Worm (Caenorhabditis elegans) whole organism, early embryonic: ENCODE data around the gene ras-2.

Experiments
- B0310.2 ChIP-seq: sonication (generic microtip); optimal IDR thresholded peaks from 2 replicates; lab custom pipeline; 2016; ENCODE audit warnings: mild to moderate bottlenecking, missing genetic modification characterization, missing compliant biosample characterization
- F13C5.2 ChIP-seq: sonication (generic microtip); optimal IDR thresholded peaks from 2 replicates; lab custom pipeline; 2017; ENCODE audit warnings: mild to moderate bottlenecking, missing genetic modification characterization, inconsistent platforms, missing compliant biosample characterization
- aly-1 ChIP-seq: sonication (generic microtip); optimal IDR thresholded peaks from 2 replicates; lab custom pipeline; 2016; ENCODE audit warnings: missing genetic modification characterization, missing compliant biosample characterization
- ama-1 ChIP-seq: fragments of 150-350 bp; optimal IDR thresholded peaks from 2 replicates; lab custom pipeline; 2014
- ceh-13 ChIP-seq: fragments of 200-800 bp; sonication (Bioruptor generic); optimal IDR thresholded peaks from 2 replicates; lab custom pipeline; 2018; ENCODE audit warnings: mild to moderate bottlenecking, missing genetic modification characterization, missing compliant biosample characterization
- ceh-36 ChIP-seq: sonication (generic microtip); optimal IDR thresholded peaks from 2 replicates; lab custom pipeline; 2016; ENCODE audit warnings: missing genetic modification characterization, inconsistent platforms, missing compliant biosample characterization
- ets-7 ChIP-seq: sonication (generic microtip); optimal IDR thresholded peaks from 2 replicates; lab custom pipeline; 2016; ENCODE audit warnings: missing genotype, missing genetic modification characterization, missing compliant biosample characterization
- flt-1 ChIP-seq: fragments of 200-800 bp; sonication (Bioruptor generic); IDR thresholded peaks from 2 replicates; pipeline ENCODE4 v1.3.6; 2022; ENCODE audit warnings: missing genetic modification characterization, missing compliant biosample characterization
- hmbx-1 ChIP-seq: sonication (generic microtip); optimal IDR thresholded peaks from 2 replicates; lab custom pipeline; 2016; ENCODE audit warnings: mild to moderate bottlenecking, missing genetic modification characterization, missing compliant biosample characterization
- hmg-4 ChIP-seq: fragments of 200-800 bp; sonication (Bioruptor generic); optimal IDR thresholded peaks from 2 replicates; lab custom pipeline; 2018; ENCODE audit warnings: mild to moderate bottlenecking, missing genetic modification characterization, missing compliant biosample characterization
- hnd-1 ChIP-seq: sonication (generic microtip); optimal IDR thresholded peaks from 2 replicates; lab custom pipeline; 2016; ENCODE audit warnings: missing genetic modification characterization, missing compliant biosample characterization
- pes-1 ChIP-seq: fragments of 200-800 bp; sonication (Bioruptor generic); IDR thresholded peaks from 2 replicates; pipeline ENCODE4 v1.3.6; 2022; ENCODE audit warnings: missing genetic modification reagents, missing genetic modification characterization, missing compliant biosample characterization
- scrt-1 ChIP-seq: fragments of 200-800 bp; sonication (Bioruptor generic); IDR thresholded peaks from 2 replicates; pipeline ENCODE4 v1.3.6; 2022; ENCODE audit warnings: missing genetic modification characterization, missing compliant biosample characterization
- sea-1 ChIP-seq: fragments of 200-800 bp; sonication (Bioruptor generic); conservative IDR thresholded peaks from 2 replicates; pipeline ENCODE4 v1.3.6; 2022; ENCODE audit warnings: missing genetic modification characterization, missing compliant biosample characterization
- tbx-11 ChIP-seq: fragments of 200-800 bp; sonication (Bioruptor generic); IDR thresholded peaks from 2 replicates; pipeline ENCODE4 v1.3.6; 2022; ENCODE audit warnings: missing genetic modification characterization, missing compliant biosample characterization
- tbx-37 ChIP-seq: fragments of 200-800 bp; sonication (Bioruptor generic); conservative IDR thresholded peaks from 2 replicates; pipeline ENCODE4 v1.3.6; 2022; ENCODE audit warnings: missing genetic modification reagents, missing genetic modification characterization, missing compliant biosample characterization
- tra-4 ChIP-seq: sonication (generic microtip); optimal IDR thresholded peaks from 2 replicates; lab custom pipeline; 2017; ENCODE audit warnings: missing genetic modification characterization, missing compliant biosample characterization

The ras-2 gene

DNA sequence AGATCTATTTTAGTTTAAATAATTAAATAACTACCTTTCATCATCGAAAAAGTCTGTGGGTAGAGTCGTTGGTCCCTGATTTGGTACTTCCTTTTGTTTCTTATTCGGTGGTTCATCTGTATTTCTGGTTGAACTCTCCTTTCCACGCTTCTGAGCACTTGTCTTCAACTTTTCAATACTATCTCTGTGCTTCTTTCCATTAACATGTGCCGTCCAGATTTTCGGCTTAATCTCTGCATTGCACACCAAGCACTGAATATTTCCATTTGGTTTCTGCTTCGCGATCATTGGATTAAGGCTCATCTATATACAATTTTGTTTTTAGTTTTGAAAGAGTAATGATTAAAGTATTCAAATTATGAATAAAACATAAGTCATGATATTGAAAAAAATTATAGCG is 40.0 kb downstream of the ras-2 start, which contains the start of gene sel-13:
Gene sel-13 (minus strand): TSS at position 303 of the 400 bp plus-strand sequence.
- TF ChIP-seq flt-1 (GFP tag; lab: Robert Waterston, UW) (no peak), tra-4 (tag; lab: Kevin White, UChicago) (no peak), pes-1 (GFP tag; lab: Robert Waterston, UW) (no peak), ceh-13 (GFP tag; lab: Kevin White, UChicago) (no peak), scrt-1 (GFP tag; lab: Robert Waterston, UW) (no peak), B0310.2 (no peak), ama-1 (lab: Kevin White, UChicago) (no peak), F13C5.2 (no peak), tbx-37 (GFP tag; lab: Robert Waterston, UW) (no peak), sea-1 (no peak), hmbx-1 (no peak)

DNA sequence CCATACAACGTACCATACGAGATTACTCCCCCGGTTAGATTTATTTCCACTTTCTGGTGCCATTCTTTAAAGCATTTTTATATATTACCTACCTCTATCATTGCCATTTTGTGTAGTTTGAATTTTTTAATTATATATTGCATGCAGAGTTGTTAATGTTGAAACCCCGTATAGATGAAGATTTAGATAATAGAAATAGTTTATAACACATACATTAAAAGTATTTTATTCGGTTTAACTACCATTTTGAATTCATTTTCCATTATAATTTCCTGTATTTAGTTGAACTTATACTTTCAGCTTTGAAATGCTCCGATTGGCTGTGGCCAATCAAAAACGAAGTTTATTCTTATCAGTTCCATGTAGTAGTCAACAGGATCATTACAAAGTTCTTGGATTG is 42.1 kb downstream of the ras-2 start, which contains the start of gene dnj-18:
Gene dnj-18 (plus strand): TSS at position 301 of the 400 bp plus-strand sequence.
- TF ChIP-seq tra-4 (tag; lab: Kevin White, UChicago) = no peak
- TF ChIP-seq ama-1 (lab: Kevin White, UChicago) = no peak
- no peak for TF ChIP-seq sea-1
- TF ChIP-seq F13C5.2 = no peak
- no peak for TF ChIP-seq aly-1 (tag; lab: Kevin White, UChicago)
- no peak for TF ChIP-seq ets-7 (tag; lab: Kevin White, UChicago)
- TF ChIP-seq pes-1 (GFP tag; lab: Robert Waterston, UW) = no peak

DNA sequence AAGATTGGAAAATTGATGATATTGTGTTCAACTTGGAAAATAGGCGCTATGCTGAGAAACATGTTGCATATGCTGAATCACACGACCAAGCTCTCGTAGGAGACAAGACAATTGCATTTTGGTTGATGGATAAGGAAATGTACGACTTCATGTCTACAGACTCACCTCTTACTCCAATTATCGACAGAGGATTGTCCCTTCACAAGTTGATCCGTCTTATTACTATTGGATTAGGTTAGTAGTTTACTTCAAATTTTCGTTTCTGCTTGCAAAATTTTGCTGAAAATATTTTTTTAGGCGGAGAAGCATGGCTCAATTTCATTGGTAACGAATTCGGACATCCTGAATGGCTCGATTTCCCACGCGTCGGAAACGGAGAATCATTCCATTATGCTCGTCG is 43.0 kb downstream of the ras-2 start:
- TF ChIP-seq B0310.2 (no peak), sea-1 (no peak), ets-7 (tag; lab: Kevin White, UChicago) (no peak), tbx-37 (GFP tag; lab: Robert Waterston, UW) (no peak), hmbx-1 (no peak), aly-1 (tag; lab: Kevin White, UChicago) (no peak), pes-1 (GFP tag; lab: Robert Waterston, UW) (no peak), F13C5.2 (no peak), tbx-11 (GFP tag; lab: Robert Waterston, UW) (no peak), ceh-36 (tag; lab: Kevin White, UChicago) (no peak), ceh-13 (GFP tag; lab: Kevin White, UChicago) (no peak), hmg-4 (GFP tag; lab: Kevin White, UChicago) (no peak), ama-1 (lab: Kevin White, UChicago) (no peak), hnd-1 (tag; lab: Kevin White, UChicago) (no peak), tra-4 (tag; lab: Kevin White, UChicago) (no peak)

DNA sequence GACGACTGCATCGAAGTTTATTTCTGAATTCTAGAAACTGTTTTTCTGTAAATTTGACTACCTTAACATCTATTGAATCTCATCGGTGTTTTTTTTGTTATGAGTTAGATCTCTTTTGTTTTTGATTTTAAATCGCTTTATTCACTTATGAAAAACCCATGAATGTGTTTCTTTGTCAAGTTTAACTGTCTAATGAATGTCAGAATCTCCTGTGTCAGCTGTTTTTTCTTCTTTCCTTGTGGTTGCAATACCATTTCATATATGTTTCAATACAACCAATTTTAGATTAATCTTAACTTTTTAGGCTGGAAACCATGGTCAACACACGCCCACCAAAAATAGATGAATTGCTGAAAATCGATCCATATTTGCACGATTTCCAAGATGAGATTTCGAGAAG is 44.8 kb downstream of the ras-2 start, which contains the start of gene T04A8.7:
Gene T04A8.7 (plus strand): TSS at position 301 of the 400 bp plus-strand sequence.
- TF ChIP-seq hnd-1 (tag; lab: Kevin White, UChicago) (no peak), scrt-1 (GFP tag; lab: Robert Waterston, UW) (no peak), pes-1 (GFP tag; lab: Robert Waterston, UW) (no peak), tbx-11 (GFP tag; lab: Robert Waterston, UW) (no peak)

DNA sequence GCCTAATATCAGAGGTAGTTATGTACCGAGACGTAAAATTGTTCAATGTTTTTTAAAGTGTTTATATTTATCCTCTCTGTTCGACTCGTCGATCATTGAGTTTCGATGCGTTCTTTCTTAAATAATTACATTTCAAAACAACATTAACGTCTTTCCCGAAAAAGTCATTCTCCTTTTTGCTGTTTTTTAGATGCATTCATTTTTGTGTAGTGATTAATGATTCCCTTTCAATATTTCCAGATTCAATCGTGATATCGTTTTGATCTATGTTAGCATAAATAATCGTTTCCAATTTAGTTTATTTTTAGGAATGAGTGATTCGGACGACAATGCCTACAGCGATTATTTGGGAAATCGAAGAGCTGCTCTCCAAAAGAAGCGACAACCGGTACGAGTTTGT is 46.2 kb downstream of the ras-2 start, which contains the start of gene T04A8.8:
Gene T04A8.8 (plus strand): TSS at position 301 of the 400 bp plus-strand sequence.
- TF ChIP-seq pes-1 (GFP tag; lab: Robert Waterston, UW) = no peak

DNA sequence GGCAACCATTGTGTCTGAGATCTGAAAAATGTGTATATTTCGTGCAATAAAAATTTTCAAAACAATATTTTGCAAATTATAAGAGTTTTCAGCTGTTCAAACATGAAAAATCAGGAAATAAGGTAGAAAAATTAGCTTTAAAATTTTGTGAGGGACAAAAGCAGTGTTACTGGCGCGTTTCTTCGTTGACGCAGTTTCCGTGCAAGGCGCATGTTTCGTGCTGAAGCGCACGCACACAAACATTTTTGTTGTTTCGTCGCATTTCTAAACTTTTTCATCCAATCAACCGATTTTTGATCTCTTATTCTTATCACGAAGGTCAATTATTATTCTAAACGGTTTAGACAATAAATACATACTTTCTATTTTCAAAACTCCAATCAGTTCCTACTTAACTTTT is 46.6 kb downstream of the ras-2 start, which contains the start of gene nifk-1:
Gene nifk-1 (minus strand): TSS at position 27 of the 400 bp plus-strand sequence.
- TF ChIP-seq ets-7 (tag; lab: Kevin White, UChicago) = no peak
- TF ChIP-seq F13C5.2 = peak; percentile 60
- peak; percentile 34; the same call in 1 of the 2 replicates for TF ChIP-seq scrt-1 (GFP tag; lab: Robert Waterston, UW)
- no peak for TF ChIP-seq hnd-1 (tag; lab: Kevin White, UChicago)
- no peak for TF ChIP-seq hmbx-1
- TF ChIP-seq sea-1 = 0 out of 2 replicates have a peak, but pooled peaks have one; percentile 5
- peak; percentile 38; the same call in 1 of the 2 replicates for TF ChIP-seq tbx-37 (GFP tag; lab: Robert Waterston, UW)

DNA sequence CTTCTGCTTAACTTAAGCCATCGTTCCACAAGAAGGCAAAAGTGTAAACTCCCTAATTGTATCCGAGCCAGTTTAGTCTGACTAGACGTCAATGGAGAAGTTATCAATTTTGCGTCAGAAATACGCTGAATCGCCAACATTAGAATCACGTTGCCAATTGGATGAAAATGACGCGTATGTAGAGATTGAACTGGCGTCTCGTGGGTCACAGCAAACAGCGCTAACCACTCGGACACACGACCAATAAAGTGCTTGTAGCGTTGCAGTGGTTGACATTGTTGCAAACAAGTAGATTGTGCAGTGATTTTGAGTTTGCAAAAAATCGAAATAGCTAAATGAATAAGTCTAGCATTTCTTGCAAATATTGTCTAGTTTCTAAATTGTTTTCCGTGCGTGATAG is 50.3 kb downstream of the ras-2 start:
- TF ChIP-seq hmg-4 (GFP tag; lab: Kevin White, UChicago) (peak; percentile 91), scrt-1 (GFP tag; lab: Robert Waterston, UW) (peak; percentile 88), tbx-37 (GFP tag; lab: Robert Waterston, UW) (peak; percentile 76), ama-1 (lab: Kevin White, UChicago) (no peak), ceh-36 (tag; lab: Kevin White, UChicago) (peak; percentile 84), pes-1 (GFP tag; lab: Robert Waterston, UW) (no peak), tbx-11 (GFP tag; lab: Robert Waterston, UW) (peak; percentile 83), ceh-13 (GFP tag; lab: Kevin White, UChicago) (peak; percentile 80), aly-1 (tag; lab: Kevin White, UChicago) (peak; percentile 13), B0310.2 (peak; percentile 69), sea-1 (no peak; the same call in 1 of the 2 replicates), flt-1 (GFP tag; lab: Robert Waterston, UW) (peak; percentile 76), tra-4 (tag; lab: Kevin White, UChicago) (peak; percentile 76), ets-7 (tag; lab: Kevin White, UChicago) (peak; percentile 32), F13C5.2 (peak; percentile 41), hnd-1 (tag; lab: Kevin White, UChicago) (peak; percentile 64), hmbx-1 (peak; percentile 44)

DNA sequence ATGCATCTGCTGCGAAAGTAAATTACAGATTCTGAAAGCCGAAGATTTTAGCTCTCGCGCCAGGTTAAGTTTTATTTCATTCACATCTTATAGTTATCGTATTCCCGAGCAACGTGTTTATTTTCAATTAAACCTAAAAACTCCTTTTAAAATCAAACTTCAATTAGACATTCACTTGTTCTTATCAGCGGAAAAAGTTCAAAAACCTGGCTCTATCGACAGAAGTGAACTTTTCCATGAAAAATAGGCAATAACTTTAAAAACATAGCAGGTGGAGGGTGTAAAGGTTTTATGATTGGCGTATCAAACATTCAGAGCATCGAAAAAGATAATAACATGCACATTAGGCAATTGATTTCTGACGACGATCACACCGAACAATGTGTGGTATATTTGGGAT is 50.9 kb downstream of the ras-2 start, which contains the start of gene ppat-1:
Gene ppat-1 (plus strand): TSS at position 316 of the 400 bp plus-strand sequence.
- no peak for TF ChIP-seq ceh-13 (GFP tag; lab: Kevin White, UChicago)
- TF ChIP-seq ama-1 (lab: Kevin White, UChicago) = no peak
- no peak for TF ChIP-seq F13C5.2
- TF ChIP-seq tbx-37 (GFP tag; lab: Robert Waterston, UW) = no peak
- TF ChIP-seq flt-1 (GFP tag; lab: Robert Waterston, UW) = no peak
- no peak for TF ChIP-seq sea-1
- no peak for TF ChIP-seq tbx-11 (GFP tag; lab: Robert Waterston, UW)
- TF ChIP-seq pes-1 (GFP tag; lab: Robert Waterston, UW) = no peak
- no peak for TF ChIP-seq aly-1 (tag; lab: Kevin White, UChicago)
- TF ChIP-seq B0310.2 = no peak
- TF ChIP-seq hmbx-1 = no peak
- TF ChIP-seq ceh-36 (tag; lab: Kevin White, UChicago) = no peak
